Fruit fly (Drosophila melanogaster): ENCODE data around the gene tho2.
A peak's percentile ranks its signal among the peaks of the same experiment; 100 is the strongest.

tho2 gene

DNA sequence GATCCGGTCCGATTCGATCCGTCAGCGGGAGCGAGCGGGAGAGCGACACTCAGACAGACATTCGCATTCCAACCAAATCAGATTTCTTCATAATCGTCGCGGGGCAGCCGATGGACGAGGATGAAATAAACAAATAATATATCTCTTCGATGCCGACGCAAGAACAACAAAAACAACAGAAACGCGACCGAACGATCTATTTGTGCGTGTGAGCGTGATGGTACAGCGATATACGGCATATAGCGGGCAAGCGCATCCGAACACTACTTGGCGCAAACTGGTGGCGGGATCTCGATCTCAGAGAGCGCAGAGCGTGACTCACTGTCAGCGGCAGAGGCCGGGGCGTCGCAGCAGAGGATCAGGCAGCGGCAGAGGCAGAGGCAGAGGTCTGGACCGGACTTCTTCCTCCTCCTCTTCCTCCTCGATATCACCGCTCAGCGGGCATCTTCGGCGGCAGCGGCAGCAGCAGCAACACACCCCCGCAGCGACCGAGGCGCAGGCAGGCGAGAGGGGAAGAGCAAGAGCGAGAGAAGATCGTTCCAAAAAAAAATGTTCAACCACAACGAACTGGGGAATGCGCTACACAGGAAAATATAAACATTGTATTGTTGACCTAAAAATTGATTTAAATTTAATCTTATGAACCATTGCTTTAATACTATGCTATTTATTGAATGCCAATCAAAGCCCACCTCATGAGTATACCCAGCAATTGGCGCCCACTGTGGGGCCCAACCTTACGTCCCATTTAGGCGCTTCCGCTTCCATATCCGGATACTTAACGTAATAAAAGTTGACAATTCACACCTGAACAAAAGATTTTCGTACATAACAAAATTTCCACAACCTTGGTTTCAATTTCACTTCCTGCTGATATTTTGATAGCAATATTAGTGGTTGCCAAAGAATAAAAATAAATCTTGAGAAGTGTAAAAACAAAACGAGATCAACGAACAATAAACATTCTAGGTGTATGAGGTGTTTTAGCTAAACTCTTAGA is 16.6 kb upstream of the tho2 start (continued):
- TF ChIP-seq CG32006 (GFP tag; optimal IDR thresholded peaks at IDR 0.05), result peak; percentile 86
- TF ChIP-seq Sox14 (GFP tag; optimal IDR thresholded peaks at IDR 0.05), result peak; percentile 77
- peak; percentile 84 for TF ChIP-seq Met (GFP tag; optimal IDR thresholded peaks at IDR 0.05)
- TF ChIP-seq cyc (GFP tag; optimal IDR thresholded peaks at IDR 0.05), result peak; percentile 78
- TF ChIP-seq pdm3 (GFP tag; optimal IDR thresholded peaks at IDR 0.05), result peak; percentile 72
- TF ChIP-seq CG34406 (GFP tag; optimal IDR thresholded peaks at IDR 0.05), result peak; percentile 46
- peak; percentile 57; the same call in 2 of the 3 replicates for TF ChIP-seq eg (GFP tag; IDR thresholded peaks at IDR 0.05)
- TF ChIP-seq Eip78C (GFP tag), result peak; percentile 93
- TF ChIP-seq CG10631 (GFP tag; optimal IDR thresholded peaks at IDR 0.05), result peak; percentile 74
- TF ChIP-seq CG8319 (GFP tag; optimal IDR thresholded peaks at IDR 0.05), result peak; percentile 24
- peak; percentile 50 for TF ChIP-seq dsx (GFP tag; optimal IDR thresholded peaks at IDR 0.05; ENCODE audit: poor library complexity, severe bottlenecking)
- TF ChIP-seq CG1621 (tag; optimal IDR thresholded peaks at IDR 0.05), result peak; percentile 48
- no peak for TF ChIP-seq fd85E (GFP tag; optimal IDR thresholded peaks at IDR 0.05)
- peak; percentile 68 for TF ChIP-seq CG4318 (GFP tag; optimal IDR thresholded peaks at IDR 0.05)
- peak; percentile 63 for TF ChIP-seq acj6 (GFP tag; optimal IDR thresholded peaks at IDR 0.05)
- TF ChIP-seq CG11762 (GFP tag; optimal IDR thresholded peaks at IDR 0.05; ENCODE audit: insufficient read depth), result peak; percentile 34
- peak; percentile 40 for TF ChIP-seq Ets96B (tag; optimal IDR thresholded peaks at IDR 0.05)
- peak; percentile 27 for TF ChIP-seq CG6808 (GFP tag; optimal IDR thresholded peaks at IDR 0.05)
- TF ChIP-seq Hr4 (GFP tag; optimal IDR thresholded peaks at IDR 0.05), result peak; percentile 63
- TF ChIP-seq CG15336 (GFP tag; IDR thresholded peaks at IDR 0.05), result peak; percentile 8; the same call in 1 of the 2 replicates
- TF ChIP-seq esn (GFP tag; optimal IDR thresholded peaks at IDR 0.05), result peak; percentile 84
- TF ChIP-seq CG6854 (GFP tag; optimal IDR thresholded peaks at IDR 0.05), result peak; percentile 78
- peak; percentile 66 for TF ChIP-seq spab (GFP tag; optimal IDR thresholded peaks at IDR 0.05)
- TF ChIP-seq CG3032 (tag; optimal IDR thresholded peaks at IDR 0.05), result peak; percentile 44
- TF ChIP-seq ss (GFP tag; optimal IDR thresholded peaks at IDR 0.05), result peak; percentile 3 to 50
- TF ChIP-seq achi (GFP tag; optimal IDR thresholded peaks at IDR 0.05), result peak; percentile 40
- TF ChIP-seq CG31627 (GFP tag; optimal IDR thresholded peaks at IDR 0.05), result peak; percentile 69
- peak; percentile 53 for TF ChIP-seq CG8632 (GFP tag; optimal IDR thresholded peaks at IDR 0.05)
- TF ChIP-seq OdsH (GFP tag; optimal IDR thresholded peaks at IDR 0.05), result peak; percentile 53
- no peak for TF ChIP-seq CG8119 (GFP tag; IDR thresholded peaks at IDR 0.05)
- TF ChIP-seq lz (GFP tag; optimal IDR thresholded peaks at IDR 0.05), result peak; percentile 76

DNA sequence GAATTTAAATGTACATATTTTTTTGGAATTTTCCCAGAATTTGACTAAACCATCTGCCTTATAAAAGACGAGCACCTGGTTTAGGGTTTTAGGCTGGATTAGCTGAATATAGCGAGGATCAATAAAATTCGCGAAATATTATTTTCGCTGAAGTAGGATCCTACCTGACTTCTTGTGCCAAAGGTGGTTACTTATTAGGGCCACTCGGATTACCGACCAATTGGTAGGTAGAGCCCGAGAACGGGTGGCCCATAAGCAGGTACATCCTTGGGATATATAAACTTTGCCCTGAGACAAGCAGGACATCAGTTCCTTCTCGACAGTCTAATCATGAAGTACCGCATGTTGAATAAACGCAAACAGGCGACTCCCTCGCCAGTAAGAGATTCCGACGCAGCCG is 10.5 kb upstream of the tho2 start, which contains the start of gene CG15382:
Gene CG15382, plus strand, starts transcription at position 301 of the 400 bp plus-strand sequence.
- TF ChIP-seq CG8119 (GFP tag; IDR thresholded peaks at IDR 0.05) (no peak), salr (GFP tag; optimal IDR thresholded peaks at IDR 0.05) (no peak), pdm3 (GFP tag; optimal IDR thresholded peaks at IDR 0.05) (no peak), fkh (GFP tag; optimal IDR thresholded peaks at IDR 0.05) (no peak), CG32006 (GFP tag; optimal IDR thresholded peaks at IDR 0.05) (no peak), Eip78C (GFP tag) (no peak)

dm6 chr2L:2151544-2152290 is 6.7 kb upstream of the tho2 start, which contains the start of gene AIF:
Gene AIF, plus strand, starts transcription at chr2L:2151754.
- TF ChIP-seq esn (GFP tag; optimal IDR thresholded peaks at IDR 0.05), result peak; percentile 29
- TF ChIP-seq CG1621 (tag; optimal IDR thresholded peaks at IDR 0.05), result peak; percentile 100
- no peak for TF ChIP-seq Hr4 (GFP tag; optimal IDR thresholded peaks at IDR 0.05)

Measured in whole organism, prepupa.